Worm (Caenorhabditis elegans) whole organism, midembryonic: ENCODE data around the gene C05E7.3.

ENCODE experiments used
- T22C8.4 ChIP-seq: fragments of 200-800 bp; sonication (Bioruptor generic); IDR thresholded peaks from 2 replicates; pipeline ENCODE4 v1.3.6; 2022; ENCODE audit warnings: missing genetic modification characterization, missing compliant biosample characterization
- cog-1 ChIP-seq: sonication (generic microtip); optimal IDR thresholded peaks from 2 replicates; lab custom pipeline; 2016; ENCODE audit warnings: missing genetic modification characterization, missing compliant biosample characterization
- flt-1 ChIP-seq: fragments of 200-800 bp; sonication (Bioruptor generic); IDR thresholded peaks from 2 replicates; pipeline ENCODE4 v1.3.6; 2022; ENCODE audit warnings: missing genetic modification characterization, missing compliant biosample characterization
- klf-2 ChIP-seq: fragments of 200-800 bp; sonication (Bioruptor generic); conservative IDR thresholded peaks from 2 replicates; pipeline ENCODE4 v1.3.6; 2022; ENCODE audit warnings: missing genetic modification reagents, missing genetic modification characterization, missing compliant biosample characterization
- med-1 ChIP-seq: sonication (generic microtip); optimal IDR thresholded peaks from 2 replicates; lab custom pipeline; 2017; ENCODE audit warnings: missing genetic modification characterization, mild to moderate bottlenecking, missing compliant biosample characterization, antibody characterized with exemption, missing genetic modification reagents; ENCODE audit not compliant: insufficient read depth
- tab-1 ChIP-seq: fragments of 200-800 bp; sonication (Bioruptor generic); IDR thresholded peaks from 2 replicates; pipeline ENCODE4 v1.3.6; 2022; ENCODE audit warnings: missing genetic modification characterization, missing compliant biosample characterization

- no peak for TF ChIP-seq med-1
- no peak for TF ChIP-seq cog-1
- no peak for TF ChIP-seq flt-1 (GFP tag; lab: Robert Waterston, UW)
- TF ChIP-seq klf-2: no peak
- no peak for TF ChIP-seq T22C8.4
- no peak for TF ChIP-seq tab-1
Observed at ce11 chrX:12929961-12930360, 16.5 kb downstream of the C05E7.3 start, which contains the start of gene C34E7.3.
